Fruit fly (Drosophila melanogaster): Measurements from ENCODE around the gene cact.
A peak's percentile ranks its signal among the peaks of the same experiment; 100 is the strongest.

Gene cact

DNA sequence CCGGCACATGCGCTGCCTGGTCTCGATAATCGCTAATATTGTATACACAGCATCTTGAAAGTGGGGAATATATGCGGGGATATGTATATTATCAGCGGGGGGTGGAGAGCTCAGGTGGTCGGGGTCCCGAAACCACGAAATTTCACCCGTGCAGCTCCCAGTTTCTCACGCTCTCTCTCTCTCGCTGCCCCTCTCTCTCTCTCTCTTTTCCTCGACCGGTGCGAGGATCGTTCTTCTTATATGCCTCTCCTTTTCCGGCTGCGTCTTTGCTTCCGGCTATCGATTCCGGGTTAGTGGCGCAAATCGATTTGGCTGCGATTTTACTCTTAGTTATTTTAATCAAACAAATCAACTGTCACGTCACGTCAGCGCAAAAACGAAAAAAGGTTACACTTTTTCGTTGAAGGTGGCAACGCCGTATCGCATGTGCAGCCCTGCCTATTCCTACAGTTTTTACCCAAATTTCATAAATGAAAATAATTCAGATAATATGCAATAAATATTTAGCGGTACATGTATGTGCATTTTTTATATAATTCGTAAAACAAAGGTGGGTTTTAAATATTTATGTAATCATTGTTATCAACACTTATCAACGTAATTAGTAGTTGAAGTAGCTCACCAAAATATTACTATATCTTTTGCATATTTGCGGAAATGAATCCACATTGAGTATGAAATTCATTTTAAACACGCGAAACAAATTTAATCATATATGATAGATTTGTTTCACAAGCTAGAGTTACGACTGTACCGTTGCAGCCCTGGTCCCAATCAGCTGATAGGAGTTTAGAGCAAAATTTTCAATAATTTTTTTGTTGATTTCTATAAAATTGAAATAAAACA lies 26.3 kb downstream of the cact start, which contains the start of the genes heix and CG17328 (continued):
- peak; percentile 55 for TF ChIP-seq maf-S (GFP tag; optimal IDR thresholded peaks at IDR 0.05)
- TF ChIP-seq CG8944 (GFP tag; optimal IDR thresholded peaks at IDR 0.05), result peak; percentile 57
- peak; percentile 35 for TF ChIP-seq CG12744 (GFP tag; optimal IDR thresholded peaks at IDR 0.05)
- TF ChIP-seq nerfin-2 (GFP tag; IDR thresholded peaks at IDR 0.05; ENCODE audit: partially characterized antibody), result no peak
- no peak for TF ChIP-seq lab (GFP tag; optimal IDR thresholded peaks at IDR 0.05)
- TF ChIP-seq Hey (tag; optimal IDR thresholded peaks at IDR 0.05), result no peak
- TF ChIP-seq pfk (GFP tag; optimal IDR thresholded peaks at IDR 0.05), result no peak
- peak; percentile 72 for TF ChIP-seq gfzf (GFP tag; optimal IDR thresholded peaks at IDR 0.05)
- peak; percentile 19 for TF ChIP-seq CG30431 (GFP tag; optimal IDR thresholded peaks at IDR 0.05)
- no peak for TF ChIP-seq her (GFP tag; optimal IDR thresholded peaks at IDR 0.05)
- TF ChIP-seq CG8281 (tag; optimal IDR thresholded peaks at IDR 0.05), result peak; percentile 39
- no peak for TF ChIP-seq Stat92E (GFP tag; optimal IDR thresholded peaks at IDR 0.05)
- TF ChIP-seq CG10431 (GFP tag; optimal IDR thresholded peaks at IDR 0.05), result no peak
- peak; percentile 58 for TF ChIP-seq CG17385 (GFP tag; optimal IDR thresholded peaks at IDR 0.05)
- peak; percentile 94 for TF ChIP-seq CG4617 (GFP tag; optimal IDR thresholded peaks at IDR 0.05; ENCODE audit: borderline replicate concordance)
- no peak for TF ChIP-seq Spps (tag; optimal IDR thresholded peaks at IDR 0.05)
- TF ChIP-seq nau (GFP tag; optimal IDR thresholded peaks at IDR 0.05), result no peak
- no peak for TF ChIP-seq z (GFP tag; IDR thresholded peaks at IDR 0.05)
- peak; percentile 57 for TF ChIP-seq CG15601 (tag; optimal IDR thresholded peaks at IDR 0.05)
- TF ChIP-seq kay (GFP tag; optimal IDR thresholded peaks at IDR 0.05), result peak; percentile 34
- peak; percentile 93 for TF ChIP-seq crol (GFP tag; IDR thresholded peaks at IDR 0.05)
- peak; percentile 4 for TF ChIP-seq hkb (optimal IDR thresholded peaks at IDR 0.05)
- TF ChIP-seq hkb (GFP tag; IDR thresholded peaks at IDR 0.05), result peak; percentile 37; the same call in 1 of the 2 replicates
- TF ChIP-seq CG18599 (GFP tag; optimal IDR thresholded peaks at IDR 0.05), result peak; percentile 72
- no peak for TF ChIP-seq CG7745 (tag; optimal IDR thresholded peaks at IDR 0.05)
- peak; percentile 32 for TF ChIP-seq CG13894 (tag; optimal IDR thresholded peaks at IDR 0.05)
- peak; percentile 13 for TF ChIP-seq CG10462 (GFP tag; optimal IDR thresholded peaks at IDR 0.05)
- peak; percentile 66 for TF ChIP-seq Ssrp (tag; optimal IDR thresholded peaks at IDR 0.05)
- peak; percentile 85 for TF ChIP-seq YL-1 (GFP tag; optimal IDR thresholded peaks at IDR 0.05)
- TF ChIP-seq az2 (GFP tag; optimal IDR thresholded peaks at IDR 0.05), result peak; percentile 78
- TF ChIP-seq cg (GFP tag; optimal IDR thresholded peaks at IDR 0.05), result no peak
- peak; percentile 36 for TF ChIP-seq CG33557 (GFP tag; optimal IDR thresholded peaks at IDR 0.05)
- TF ChIP-seq wdn (GFP tag; IDR thresholded peaks at IDR 0.05), result 0 out of 2 replicates have a peak, but pooled peaks have one; percentile 73
- peak; percentile 65 for TF ChIP-seq CG6689 (GFP tag; IDR thresholded peaks at IDR 0.05)
- peak; percentile 75; the same call in 1 of the 2 replicates for TF ChIP-seq MBD-R2 (GFP tag; IDR thresholded peaks at IDR 0.05)
- peak; percentile 61 for TF ChIP-seq CG10543 (GFP tag; optimal IDR thresholded peaks at IDR 0.05)
- no peak for TF ChIP-seq hth (optimal IDR thresholded peaks at IDR 0.05)
- TF ChIP-seq CG9817 (tag; optimal IDR thresholded peaks at IDR 0.05), result peak; percentile 79
- no peak for TF ChIP-seq exex (tag; optimal IDR thresholded peaks at IDR 0.05)
- 0 out of 3 replicates have a peak, but pooled peaks have one; percentile 12 for TF ChIP-seq CG34224 (GFP tag; IDR thresholded peaks at IDR 0.05; ENCODE audit: partially characterized antibody)
- no peak for TF ChIP-seq Ets65A (GFP tag)
- TF ChIP-seq schlank (tag; optimal IDR thresholded peaks at IDR 0.05), result peak; percentile 57
- TF ChIP-seq esg (GFP tag; conservative IDR thresholded peaks at IDR 0.05), result peak; percentile 59
- no peak for TF ChIP-seq unc-4 (GFP tag; IDR thresholded peaks at IDR 0.05; ENCODE audit: partially characterized antibody)
- TF ChIP-seq CG11456 (GFP tag; IDR thresholded peaks at IDR 0.05), result peak; percentile 65; the same call in 1 of the 3 replicates
- TF ChIP-seq Xrp1 (GFP tag; IDR thresholded peaks at IDR 0.05), result peak; percentile 47; the same call in 1 of the 2 replicates
- TF ChIP-seq CG4820 (GFP tag; optimal IDR thresholded peaks at IDR 0.05), result peak; percentile 67
- peak; percentile 45 for TF ChIP-seq CG10979 (tag; optimal IDR thresholded peaks at IDR 0.05)

All from whole organism, embryonic.